Worm (Caenorhabditis elegans): ENCODE measurements around the gene F59F5.3.

ce11 chrX:10520185-10520584 lies 22.0 kb downstream of the F59F5.3 start:
- no peak for TF ChIP-seq tlp-1 (tag; optimal IDR thresholded peaks at IDR 0.05)
- TF ChIP-seq lin-13 (GFP tag; optimal IDR thresholded peaks at IDR 0.05): no peak
- no peak for TF ChIP-seq lsy-2 (tag; optimal IDR thresholded peaks at IDR 0.05)
- no peak for TF ChIP-seq mdl-1 (tag; optimal IDR thresholded peaks at IDR 0.05)
- TF ChIP-seq blmp-1 (tag; optimal IDR thresholded peaks at IDR 0.05): no peak
